Worm (Caenorhabditis elegans): ENCODE data around the gene her-1.

DNA sequence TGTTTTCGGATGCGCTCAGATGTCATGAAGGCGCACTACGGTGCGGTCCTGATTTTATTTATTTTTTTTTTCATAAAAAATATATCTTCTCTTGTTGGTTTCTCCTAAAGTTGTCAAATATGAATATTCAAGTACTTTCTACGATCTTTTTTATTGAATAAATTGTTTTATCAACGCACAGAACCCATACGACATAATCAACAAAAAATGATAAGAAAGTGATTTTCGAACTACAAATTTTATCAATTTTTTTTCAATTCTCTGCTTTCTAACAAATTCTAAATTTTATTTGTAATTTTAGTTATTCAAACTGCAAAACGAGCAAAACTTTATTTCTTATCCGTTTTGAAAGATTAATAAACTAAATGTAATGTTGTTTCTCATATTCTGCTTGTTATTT, 5.0 kb downstream of the her-1 start:
- TF ChIP-seq nhr-11 (tag; optimal IDR thresholded peaks at IDR 0.05) (no peak), ztf-11 (tag; optimal IDR thresholded peaks at IDR 0.05) (no peak), R02D3.7 (tag; optimal IDR thresholded peaks at IDR 0.05) (no peak), ZK546.5 (tag; optimal IDR thresholded peaks at IDR 0.05) (no peak), zag-1 (tag; optimal IDR thresholded peaks at IDR 0.05) (no peak), set-16 (GFP tag; IDR thresholded peaks at IDR 0.05) (no peak), hif-1 (tag; optimal IDR thresholded peaks at IDR 0.05) (no peak), ceh-28 (tag; optimal IDR thresholded peaks at IDR 0.05) (no peak), mdl-1 (tag; optimal IDR thresholded peaks at IDR 0.05) (no peak), unc-130 (GFP tag; optimal IDR thresholded peaks at IDR 0.05) (no peak)
